Worm (Caenorhabditis elegans): ENCODE data around the gene H04M03.12.

- no peak for TF ChIP-seq hlh-30 (tag; optimal IDR thresholded peaks at IDR 0.05; ENCODE audit: insufficient read depth)
- TF ChIP-seq rnt-1 (tag; optimal IDR thresholded peaks at IDR 0.05): no peak
- TF ChIP-seq ceh-45 (GFP tag; IDR thresholded peaks at IDR 0.05): no peak
- TF ChIP-seq pqm-1 (tag; optimal IDR thresholded peaks at IDR 0.05): no peak
- no peak for TF ChIP-seq syd-9 (tag; optimal IDR thresholded peaks at IDR 0.05)
- no peak for TF ChIP-seq sox-2 (GFP tag; IDR thresholded peaks at IDR 0.05)
- TF ChIP-seq lin-11 (tag; optimal IDR thresholded peaks at IDR 0.05): no peak
- no peak for TF ChIP-seq nhr-11 (tag; optimal IDR thresholded peaks at IDR 0.05)
- no peak for TF ChIP-seq F13H6.1 (tag; optimal IDR thresholded peaks at IDR 0.05)
- TF ChIP-seq pax-1 (tag; optimal IDR thresholded peaks at IDR 0.05): no peak
- TF ChIP-seq gmeb-2 (tag; optimal IDR thresholded peaks at IDR 0.05): no peak
Observed at ce11 chrIV:5945455-5945854, 42.3 kb upstream of the H04M03.12 start.

Measured in whole organism, late embryonic.